Fruit fly (Drosophila melanogaster): ENCODE measurements around the gene CG43248.

CG43248 gene

DNA sequence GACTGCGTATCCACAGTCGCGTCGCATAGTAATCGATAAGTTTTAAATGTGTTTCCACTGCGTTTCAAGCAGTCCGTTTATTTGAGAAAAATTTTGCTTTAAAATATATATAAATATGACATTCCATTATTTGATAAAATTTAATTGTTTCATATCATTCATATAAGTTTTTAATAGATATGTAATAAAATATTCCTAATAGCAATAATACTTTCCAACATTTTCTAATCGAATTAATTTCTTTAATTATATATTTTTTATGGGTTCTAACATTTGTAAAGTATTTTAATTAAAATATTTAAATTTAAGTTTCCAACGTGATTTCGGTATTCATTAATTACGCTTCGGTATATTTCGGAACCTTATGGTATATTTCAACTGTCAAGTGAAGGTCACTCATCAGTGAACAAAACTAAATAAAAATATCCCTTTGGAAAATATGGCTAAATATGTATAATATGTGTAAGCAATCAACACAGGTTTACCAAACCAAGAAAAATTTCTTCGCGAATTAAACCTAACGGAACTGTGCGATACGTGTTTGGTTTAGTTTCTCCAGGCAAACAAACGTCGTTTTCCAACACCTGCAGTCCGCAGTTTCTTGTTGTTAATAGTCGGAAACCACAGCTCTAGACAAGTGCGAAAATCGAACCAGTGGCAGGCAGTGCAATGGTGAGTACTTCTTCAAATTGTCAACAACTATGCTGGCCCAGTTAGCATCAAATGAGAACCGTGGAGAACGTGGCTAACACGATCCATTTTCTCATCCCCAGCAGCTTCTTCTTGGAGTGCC is 32.0 kb upstream of the CG43248 start, which contains the start of the genes CG7739 and SCCRO (continued):
- TF ChIP-seq Ets96B (tag; optimal IDR thresholded peaks at IDR 0.05) = peak; percentile 56

dm6 chr3L:15562727-15563057 is 31.4 kb upstream of the CG43248 start:
- TF ChIP-seq ss (GFP tag; optimal IDR thresholded peaks at IDR 0.05) (no peak), Eip78C (GFP tag) (peak; percentile 17)

DNA sequence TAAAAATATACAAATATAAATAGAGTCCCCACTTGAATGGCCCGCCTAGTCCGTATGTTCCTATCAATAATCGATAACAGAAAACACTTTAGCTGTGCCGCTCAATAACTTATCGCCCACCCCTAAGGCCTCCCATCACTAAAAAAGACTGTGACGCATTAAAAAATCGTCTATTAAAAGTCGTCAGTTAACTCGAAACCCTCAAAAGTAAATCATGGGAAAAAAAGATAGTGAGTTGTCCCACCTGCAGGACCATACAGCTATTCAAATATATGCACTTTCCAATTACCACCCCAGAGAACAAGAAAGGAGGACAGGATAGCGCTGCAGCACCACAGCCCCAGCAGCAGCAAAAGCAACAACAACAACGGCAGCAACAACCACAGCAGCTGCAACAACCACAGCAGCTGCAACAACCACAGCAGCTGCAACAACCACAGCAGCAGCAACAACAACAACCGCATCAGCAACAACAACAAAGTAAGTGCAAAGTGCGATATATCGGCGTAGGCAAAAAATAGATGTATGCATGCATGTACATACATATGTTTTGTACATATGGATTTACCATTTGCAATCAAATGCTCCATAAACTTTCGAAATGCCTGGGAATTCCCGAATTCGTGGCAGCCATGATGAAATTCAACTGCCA is 22.8 kb upstream of the CG43248 start, which contains the start of gene AGO2:
Gene AGO2 (plus strand): TSS at position 121 of the 652 bp plus-strand sequence.
- TF ChIP-seq Ets96B (tag; optimal IDR thresholded peaks at IDR 0.05) (peak; percentile 47), topi (GFP tag; optimal IDR thresholded peaks at IDR 0.05) (peak; percentile 50), net (GFP tag; optimal IDR thresholded peaks at IDR 0.05) (no peak), dac (GFP tag; optimal IDR thresholded peaks at IDR 0.05) (peak; percentile 56), OdsH (GFP tag; optimal IDR thresholded peaks at IDR 0.05) (no peak), Ets21C (GFP tag; optimal IDR thresholded peaks at IDR 0.05) (no peak), CG34406 (GFP tag; optimal IDR thresholded peaks at IDR 0.05) (no peak), Eip78C (GFP tag) (peak; percentile 59), spab (GFP tag; optimal IDR thresholded peaks at IDR 0.05) (peak; percentile 91), achi (GFP tag; optimal IDR thresholded peaks at IDR 0.05) (no peak), salr (GFP tag; optimal IDR thresholded peaks at IDR 0.05) (no peak), svp (GFP tag) (peak; percentile 55), CG7368 (GFP tag; optimal IDR thresholded peaks at IDR 0.05) (peak; percentile 84), Hr4 (GFP tag; optimal IDR thresholded peaks at IDR 0.05) (no peak), CG8319 (GFP tag; optimal IDR thresholded peaks at IDR 0.05) (peak; percentile 71), CG4318 (GFP tag; optimal IDR thresholded peaks at IDR 0.05) (no peak), fd85E (GFP tag; optimal IDR thresholded peaks at IDR 0.05) (peak; percentile 60), fkh (GFP tag; optimal IDR thresholded peaks at IDR 0.05) (no peak), pdm3 (GFP tag; optimal IDR thresholded peaks at IDR 0.05) (no peak), Hr38 (GFP tag; optimal IDR thresholded peaks at IDR 0.05) (no peak), esn (GFP tag; optimal IDR thresholded peaks at IDR 0.05) (peak; percentile 43), CG9139 (GFP tag; optimal IDR thresholded peaks at IDR 0.05) (peak; percentile 80), eg (GFP tag; IDR thresholded peaks at IDR 0.05) (peak; percentile 91; the same call in 2 of the 3 replicates), Sox15 (GFP tag; optimal IDR thresholded peaks at IDR 0.05) (no peak), Sox14 (GFP tag; optimal IDR thresholded peaks at IDR 0.05) (peak; percentile 18), acj6 (GFP tag; optimal IDR thresholded peaks at IDR 0.05) (no peak), vri (GFP tag; optimal IDR thresholded peaks at IDR 0.05) (peak; percentile 30), CG8632 (GFP tag; optimal IDR thresholded peaks at IDR 0.05) (no peak), CG6854 (GFP tag; optimal IDR thresholded peaks at IDR 0.05) (peak; percentile 67), Blimp-1 (GFP tag; optimal IDR thresholded peaks at IDR 0.05) (peak; percentile 56), CG6808 (GFP tag; optimal IDR thresholded peaks at IDR 0.05) (peak; percentile 91), Eip75B (GFP tag; optimal IDR thresholded peaks at IDR 0.05) (peak; percentile 54), CG11762 (GFP tag; optimal IDR thresholded peaks at IDR 0.05; ENCODE audit: insufficient read depth) (peak; percentile 78), Sox102F (GFP tag; optimal IDR thresholded peaks at IDR 0.05) (no peak), cyc (GFP tag; optimal IDR thresholded peaks at IDR 0.05) (no peak), CG10669 (GFP tag; optimal IDR thresholded peaks at IDR 0.05) (peak; percentile 87), CG10631 (GFP tag; optimal IDR thresholded peaks at IDR 0.05) (no peak), CG32006 (GFP tag; optimal IDR thresholded peaks at IDR 0.05) (no peak), CG8119 (GFP tag; IDR thresholded peaks at IDR 0.05) (no peak), ss (GFP tag; optimal IDR thresholded peaks at IDR 0.05) (peak in 1 of 2 experiments; percentile 94), CG6163 (GFP tag; IDR thresholded peaks at IDR 0.05) (no peak), CG11294 (GFP tag; IDR thresholded peaks at IDR 0.05) (no peak; the same call in 1 of the 2 replicates), Smox (GFP tag; optimal IDR thresholded peaks at IDR 0.05) (no peak), CG16779 (tag; optimal IDR thresholded peaks at IDR 0.05) (peak; percentile 62), CG3032 (tag; optimal IDR thresholded peaks at IDR 0.05) (peak; percentile 85)

Measured in whole organism, prepupa.